Worm (Caenorhabditis elegans) whole organism, L2 larva: Measurements from ENCODE around the gene ZK829.7.
A peak's percentile ranks its signal among the peaks of the same experiment; 100 is the strongest.

Experiments
- F13H6.1 ChIP-seq: sonication (generic microtip); optimal IDR thresholded peaks from 2 replicates; lab custom pipeline; 2016; ENCODE audit warnings: missing genetic modification characterization, missing compliant biosample characterization
- alr-1 ChIP-seq: fragments of 150-350 bp; optimal IDR thresholded peaks from 2 replicates; lab custom pipeline; 2014; ENCODE audit warnings: missing biosample characterization, missing genetic modification characterization
- ama-1 ChIP-seq: fragments of 150-350 bp; optimal IDR thresholded peaks from 2 replicates; lab custom pipeline; 2018; ENCODE audit warnings: inconsistent platforms
- ceh-82 ChIP-seq: fragments of 150-350 bp; optimal IDR thresholded peaks from 2 replicates; lab custom pipeline; 2014; ENCODE audit warnings: missing biosample characterization, missing genetic modification characterization
- lsy-2 ChIP-seq, 2 experiments: fragments of 150-350 bp in 1 of 2; sonication (generic microtip) in 1 of 2; optimal IDR thresholded peaks; 2 replicates each; lab custom pipeline; 2014 to 2017; ENCODE audit warnings: missing biosample characterization in 2 of 2, missing genetic modification characterization in 2 of 2
- nhr-11 ChIP-seq: fragments of 150-350 bp; optimal IDR thresholded peaks from 2 replicates; lab custom pipeline; 2014; ENCODE audit warnings: missing biosample characterization, missing genetic modification characterization
- nhr-12 ChIP-seq: fragments of 150-350 bp; optimal IDR thresholded peaks from 2 replicates; lab custom pipeline; 2014; ENCODE audit warnings: missing biosample characterization, missing genetic modification characterization
- nhr-237 ChIP-seq: fragments of 150-350 bp; optimal IDR thresholded peaks from 2 replicates; lab custom pipeline; 2014; ENCODE audit warnings: missing biosample characterization, missing genetic modification characterization
- nhr-25 ChIP-seq: fragments of 150-350 bp; sonication (generic microtip); optimal IDR thresholded peaks from 3 replicates; lab custom pipeline; 2014; ENCODE audit warnings: missing biosample characterization, missing genetic modification characterization
- nhr-77 ChIP-seq: fragments of 150-350 bp; optimal IDR thresholded peaks from 2 replicates; lab custom pipeline; 2014; ENCODE audit warnings: missing biosample characterization, missing genetic modification characterization
- peb-1 ChIP-seq: fragments of 150-350 bp; optimal IDR thresholded peaks from 2 replicates; lab custom pipeline; 2014; ENCODE audit warnings: missing biosample characterization, missing genetic modification characterization
- snpc-4 ChIP-seq: fragments of 150-350 bp; optimal IDR thresholded peaks from 2 replicates; lab custom pipeline; 2014; ENCODE audit warnings: missing biosample characterization, missing genetic modification characterization
- unc-55 ChIP-seq: fragments of 150-350 bp; sonication (generic microtip); optimal IDR thresholded peaks from 3 replicates; lab custom pipeline; 2014; ENCODE audit warnings: missing biosample characterization, missing genetic modification reagents, missing genetic modification characterization
- zag-1 ChIP-seq: fragments of 150-350 bp; optimal IDR thresholded peaks from 2 replicates; lab custom pipeline; 2014; ENCODE audit warnings: missing biosample characterization, missing genetic modification characterization

DNA sequence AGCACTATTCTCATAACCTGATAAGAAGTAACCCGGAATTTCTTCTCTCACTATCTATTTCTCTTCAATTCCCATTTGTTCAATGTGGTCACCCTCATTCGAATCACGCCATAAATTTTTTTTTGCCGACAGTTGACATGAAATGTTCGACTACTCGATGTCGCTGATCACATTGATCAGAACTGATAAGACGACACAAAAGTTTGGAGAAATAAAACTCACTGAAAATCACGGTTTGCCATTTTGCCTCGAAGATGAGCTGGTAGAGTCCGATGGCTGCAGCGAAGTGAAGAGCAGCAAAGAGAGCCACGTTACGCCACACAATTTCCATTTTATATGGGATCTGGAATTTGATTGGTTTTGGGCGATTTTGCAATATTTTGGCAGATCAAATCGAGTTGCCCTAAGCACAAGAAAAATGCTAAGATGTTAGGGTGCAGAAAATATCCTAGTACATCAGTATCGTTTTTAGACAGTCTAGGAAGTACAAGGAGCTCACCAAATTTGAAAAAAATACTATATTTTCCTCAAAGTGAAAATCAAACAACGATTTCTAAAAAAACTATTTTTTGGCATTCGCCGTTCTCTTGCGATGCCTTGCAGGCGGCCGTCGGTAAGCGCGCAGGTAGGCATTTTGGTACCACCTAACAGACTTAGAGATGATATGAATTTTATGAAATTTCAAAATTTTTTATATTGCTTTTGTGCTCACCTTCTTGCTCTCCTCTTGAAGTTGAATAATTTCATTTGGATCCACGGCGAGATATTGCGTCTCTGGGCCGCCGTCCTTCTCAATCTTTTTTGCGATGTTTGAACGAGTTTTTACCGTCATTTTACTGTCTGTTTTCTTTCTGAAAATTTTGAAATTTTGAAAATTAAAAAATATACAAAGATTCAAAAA is 46.2 kb downstream of the ZK829.7 start, which contains the start of gene fat-6:
- TF ChIP-seq zag-1 (tag; lab: Kevin White, UChicago), result no peak
- TF ChIP-seq nhr-25 (tag; lab: Kevin White, UChicago), result peak; percentile 3
- TF ChIP-seq lsy-2 (tag; optimal IDR thresholded peaks at IDR 0.05; lab: Kevin White, UChicago), result peak in 1 of 2 experiments; percentile 14
- no peak for TF ChIP-seq ceh-82 (tag; lab: Kevin White, UChicago)
- no peak for TF ChIP-seq peb-1 (tag; lab: Kevin White, UChicago)
- TF ChIP-seq nhr-12 (tag; lab: Kevin White, UChicago), result no peak
- TF ChIP-seq ama-1 (lab: Kevin White, UChicago), result no peak
- no peak for TF ChIP-seq snpc-4
- TF ChIP-seq nhr-11 (tag; lab: Kevin White, UChicago), result no peak
- no peak for TF ChIP-seq alr-1 (tag; lab: Kevin White, UChicago)
- no peak for TF ChIP-seq unc-55
- no peak for TF ChIP-seq nhr-237
- peak; percentile 17 for TF ChIP-seq F13H6.1 (tag; lab: Kevin White, UChicago)
- no peak for TF ChIP-seq nhr-77 (tag; lab: Kevin White, UChicago)
